Worm (Caenorhabditis elegans): ENCODE measurements around the gene C07G1.7.

C07G1.7 gene

DNA sequence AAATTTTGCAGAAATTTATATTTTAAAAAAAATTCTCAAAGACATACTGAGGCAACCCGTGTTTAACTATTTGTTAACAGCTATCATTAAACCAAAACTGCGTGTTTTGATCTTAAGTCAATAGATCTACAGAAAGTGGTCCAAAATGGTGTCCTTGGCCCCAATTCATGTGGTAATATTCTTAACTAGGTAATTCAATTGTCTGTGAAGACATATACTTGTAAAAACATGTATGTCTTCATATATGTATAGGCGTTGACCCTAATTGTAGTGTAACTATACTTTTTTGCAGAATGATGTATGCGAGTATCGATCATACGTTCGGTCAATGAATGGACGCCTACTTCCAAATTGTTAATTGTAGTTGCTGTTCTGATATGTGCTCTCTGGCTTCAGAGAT, 42.0 kb downstream of the C07G1.7 start, which contains the start of gene C07G1.15:
Gene C07G1.15, plus strand, starts transcription at position 301 of the 400 bp plus-strand sequence.
- no peak for TF ChIP-seq flh-1 (GFP tag; optimal IDR thresholded peaks at IDR 0.05)
- no peak for TF ChIP-seq ceh-39 (tag; optimal IDR thresholded peaks at IDR 0.05)
- no peak for TF ChIP-seq drap-1 (GFP tag; optimal IDR thresholded peaks at IDR 0.05)
- no peak for TF ChIP-seq nhr-12 (tag; optimal IDR thresholded peaks at IDR 0.05)
- no peak for TF ChIP-seq M03D4.4 (tag; optimal IDR thresholded peaks at IDR 0.05)
- no peak for TF ChIP-seq snpc-4 (tag; optimal IDR thresholded peaks at IDR 0.05)

DNA sequence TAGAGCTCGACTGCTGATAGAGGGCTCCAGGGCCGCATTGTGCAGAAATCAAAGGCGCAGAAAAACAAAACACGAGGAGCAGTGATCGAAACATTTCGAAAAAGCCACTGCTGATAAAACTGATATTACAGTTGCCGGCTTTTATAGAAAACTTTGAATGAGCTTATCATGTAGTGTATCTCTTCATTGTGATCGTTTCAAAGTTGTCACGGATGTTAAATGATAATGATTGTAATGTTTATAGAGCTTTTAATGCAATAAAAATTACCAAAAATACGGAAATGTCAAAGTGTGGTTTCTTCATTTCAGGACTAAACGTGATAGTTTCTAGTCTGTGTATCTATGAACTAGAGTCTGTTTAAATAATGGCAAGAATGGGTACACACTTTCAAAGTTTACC, 43.0 kb downstream of the C07G1.7 start, which contains the start of gene clec-52:
Gene clec-52, minus strand, starts transcription at position 101 of the 400 bp plus-strand sequence.
- TF ChIP-seq blmp-1 (tag; optimal IDR thresholded peaks at IDR 0.05) (no peak), ztf-11 (tag; optimal IDR thresholded peaks at IDR 0.05) (no peak), elt-1 (tag; optimal IDR thresholded peaks at IDR 0.05; ENCODE audit: borderline replicate concordance, insufficient read depth) (no peak), ceh-83 (GFP tag; optimal IDR thresholded peaks at IDR 0.05) (no peak), lin-13 (tag; optimal IDR thresholded peaks at IDR 0.05) (no peak), flh-1 (GFP tag; optimal IDR thresholded peaks at IDR 0.05) (no peak), unc-62 (GFP tag; optimal IDR thresholded peaks at IDR 0.05) (no peak), nhr-76 (tag; optimal IDR thresholded peaks at IDR 0.05) (no peak), sptf-1 (tag; optimal IDR thresholded peaks at IDR 0.05) (no peak), mep-1 (tag; optimal IDR thresholded peaks at IDR 0.05) (no peak), mab-5 (tag; optimal IDR thresholded peaks at IDR 0.05) (no peak), cnd-1 (tag; optimal IDR thresholded peaks at IDR 0.05) (no peak), hlh-1 (tag; optimal IDR thresholded peaks at IDR 0.05) (no peak), ceh-43 (GFP tag; optimal IDR thresholded peaks at IDR 0.05) (no peak), zip-8 (tag; optimal IDR thresholded peaks at IDR 0.05) (no peak), unc-120 (tag; optimal IDR thresholded peaks at IDR 0.05; ENCODE audit: poor library complexity, severe bottlenecking) (no peak), nhr-237 (tag; optimal IDR thresholded peaks at IDR 0.05) (no peak), ces-1 (GFP tag; optimal IDR thresholded peaks at IDR 0.05) (no peak), elt-3 (tag; optimal IDR thresholded peaks at IDR 0.05) (no peak), lin-32 (GFP tag; optimal IDR thresholded peaks at IDR 0.05) (no peak)

DNA sequence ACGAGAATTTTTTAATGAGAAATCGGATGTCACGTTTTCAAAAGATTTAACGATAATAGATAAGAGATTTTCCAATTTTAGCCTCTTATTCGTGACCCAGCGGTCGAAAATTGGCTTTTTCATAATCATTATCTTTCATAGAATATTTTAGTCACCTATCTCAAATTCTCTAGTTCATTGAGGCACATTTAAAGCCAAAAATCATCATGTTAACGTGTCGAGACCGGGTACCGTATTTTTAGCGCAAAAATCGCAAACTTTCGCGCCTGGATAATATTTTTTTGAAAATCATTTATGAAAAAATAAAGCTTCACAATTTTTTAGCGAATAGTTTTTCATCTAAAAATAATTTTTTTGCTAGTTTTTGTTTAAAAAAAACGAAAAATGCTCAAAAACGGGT, 45.7 kb downstream of the C07G1.7 start, which contains the start of gene B0218.7:
Gene B0218.7, minus strand, starts transcription at position 101 of the 400 bp plus-strand sequence.
- no peak for TF ChIP-seq cnd-1 (tag; optimal IDR thresholded peaks at IDR 0.05)
- TF ChIP-seq elt-3 (tag; optimal IDR thresholded peaks at IDR 0.05), result no peak
- TF ChIP-seq lsy-2 (tag; optimal IDR thresholded peaks at IDR 0.05), result no peak
- no peak for TF ChIP-seq ceh-83 (GFP tag; optimal IDR thresholded peaks at IDR 0.05)
- TF ChIP-seq sem-2 (GFP tag; optimal IDR thresholded peaks at IDR 0.05), result no peak
- no peak for TF ChIP-seq M03D4.4 (tag; optimal IDR thresholded peaks at IDR 0.05)
- TF ChIP-seq ham-2 (GFP tag; optimal IDR thresholded peaks at IDR 0.05), result no peak
- no peak for TF ChIP-seq unc-62 (GFP tag; optimal IDR thresholded peaks at IDR 0.05)
- no peak for TF ChIP-seq ceh-39 (tag; optimal IDR thresholded peaks at IDR 0.05)
- no peak for TF ChIP-seq nhr-237 (tag; optimal IDR thresholded peaks at IDR 0.05)
- no peak for TF ChIP-seq pha-4 (tag; optimal IDR thresholded peaks at IDR 0.05)
- TF ChIP-seq ztf-11 (tag; optimal IDR thresholded peaks at IDR 0.05), result no peak
- TF ChIP-seq nhr-12 (tag; optimal IDR thresholded peaks at IDR 0.05), result no peak
- no peak for TF ChIP-seq bed-3 (GFP tag; optimal IDR thresholded peaks at IDR 0.05)
- TF ChIP-seq lin-13 (tag; optimal IDR thresholded peaks at IDR 0.05), result no peak
- no peak for TF ChIP-seq elt-1 (tag; optimal IDR thresholded peaks at IDR 0.05; ENCODE audit: borderline replicate concordance, insufficient read depth)
- TF ChIP-seq ceh-43 (GFP tag; optimal IDR thresholded peaks at IDR 0.05), result no peak

DNA sequence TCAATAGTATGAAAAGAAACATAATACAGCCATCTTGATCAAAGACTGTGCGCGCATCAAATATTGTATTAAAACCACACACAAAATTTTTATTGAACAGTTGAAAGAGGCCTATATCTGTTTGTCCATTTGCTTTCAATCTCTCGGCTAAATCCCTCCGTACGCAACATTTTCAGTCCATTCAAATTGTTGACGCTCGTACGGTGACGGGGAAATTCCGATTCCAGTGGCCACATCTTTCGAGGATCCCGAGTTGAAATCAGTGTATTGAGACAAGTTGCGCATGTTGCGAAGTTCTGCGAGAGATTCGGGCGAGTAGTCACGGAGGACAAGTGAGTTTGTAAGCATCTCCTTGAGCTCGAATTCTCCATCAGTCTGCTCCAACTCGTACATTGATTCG, 47.1 kb downstream of the C07G1.7 start:
- TF ChIP-seq ces-1 (GFP tag; optimal IDR thresholded peaks at IDR 0.05) (no peak), drap-1 (GFP tag; optimal IDR thresholded peaks at IDR 0.05) (no peak), ceh-83 (GFP tag; optimal IDR thresholded peaks at IDR 0.05) (no peak), elt-1 (tag; optimal IDR thresholded peaks at IDR 0.05; ENCODE audit: borderline replicate concordance, insufficient read depth) (no peak), sptf-1 (tag; optimal IDR thresholded peaks at IDR 0.05) (no peak), snpc-4 (tag; optimal IDR thresholded peaks at IDR 0.05) (no peak), bed-3 (GFP tag; optimal IDR thresholded peaks at IDR 0.05) (no peak), blmp-1 (tag; optimal IDR thresholded peaks at IDR 0.05) (no peak), mab-5 (tag; optimal IDR thresholded peaks at IDR 0.05) (no peak), zip-8 (tag; optimal IDR thresholded peaks at IDR 0.05) (no peak), lsy-2 (tag; optimal IDR thresholded peaks at IDR 0.05) (no peak), nhr-12 (tag; optimal IDR thresholded peaks at IDR 0.05) (no peak), lin-13 (tag; optimal IDR thresholded peaks at IDR 0.05) (no peak), cnd-1 (tag; optimal IDR thresholded peaks at IDR 0.05) (no peak), ceh-39 (tag; optimal IDR thresholded peaks at IDR 0.05) (no peak), lin-32 (GFP tag; optimal IDR thresholded peaks at IDR 0.05) (no peak)

DNA sequence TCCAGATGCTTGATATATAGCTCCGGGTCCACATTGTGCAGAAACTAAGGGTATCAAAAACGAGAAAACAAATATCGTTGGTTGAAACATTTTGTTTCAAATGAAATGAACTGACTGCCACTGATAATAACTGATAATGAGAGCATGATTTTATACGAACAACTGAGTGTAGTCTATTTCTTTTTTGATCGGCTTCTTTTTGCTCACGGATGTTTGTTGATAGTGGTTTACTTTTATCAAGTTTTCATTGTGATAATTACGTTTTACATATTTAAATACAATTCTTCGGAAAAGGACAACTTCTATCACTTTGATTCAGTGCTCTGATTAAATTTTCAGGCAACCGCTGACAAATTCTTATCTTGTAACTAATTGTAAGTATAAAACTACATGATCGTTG, 48.0 kb downstream of the C07G1.7 start, which contains the start of gene clec-51:
Gene clec-51, minus strand, starts transcription at position 114 of the 400 bp plus-strand sequence.
- no peak for TF ChIP-seq sem-2 (GFP tag; optimal IDR thresholded peaks at IDR 0.05)
- no peak for TF ChIP-seq flh-1 (GFP tag; optimal IDR thresholded peaks at IDR 0.05)
- no peak for TF ChIP-seq nhr-12 (tag; optimal IDR thresholded peaks at IDR 0.05)
- TF ChIP-seq bed-3 (GFP tag; optimal IDR thresholded peaks at IDR 0.05), result no peak
- TF ChIP-seq tbx-8 (GFP tag; optimal IDR thresholded peaks at IDR 0.05), result no peak
- TF ChIP-seq mls-2 (tag; optimal IDR thresholded peaks at IDR 0.05), result no peak
- no peak for TF ChIP-seq ham-2 (GFP tag; optimal IDR thresholded peaks at IDR 0.05)
- TF ChIP-seq sptf-1 (tag; optimal IDR thresholded peaks at IDR 0.05), result no peak
- no peak for TF ChIP-seq mab-5 (tag; optimal IDR thresholded peaks at IDR 0.05)
- TF ChIP-seq nhr-237 (tag; optimal IDR thresholded peaks at IDR 0.05), result no peak
- TF ChIP-seq unc-120 (tag; optimal IDR thresholded peaks at IDR 0.05; ENCODE audit: poor library complexity, severe bottlenecking), result no peak
- no peak for TF ChIP-seq lin-13 (tag; optimal IDR thresholded peaks at IDR 0.05)
- TF ChIP-seq lsy-2 (tag; optimal IDR thresholded peaks at IDR 0.05), result no peak
- no peak for TF ChIP-seq mep-1 (tag; optimal IDR thresholded peaks at IDR 0.05)
- no peak for TF ChIP-seq hlh-1 (tag; optimal IDR thresholded peaks at IDR 0.05)
- TF ChIP-seq cnd-1 (tag; optimal IDR thresholded peaks at IDR 0.05), result no peak
- no peak for TF ChIP-seq zip-8 (tag; optimal IDR thresholded peaks at IDR 0.05)
- TF ChIP-seq pha-4 (tag; optimal IDR thresholded peaks at IDR 0.05), result no peak
- TF ChIP-seq ces-1 (GFP tag; optimal IDR thresholded peaks at IDR 0.05), result no peak

Measured in whole organism, mixed stage, embryonic.